Fruit fly (Drosophila melanogaster) Kc167 (cell line): Measurements from ENCODE around the gene CG12974.

Source experiments
- Myc ChIP-seq: fragments of >200 bp; optimal IDR thresholded peaks from 2 replicates; lab custom pipeline; 2017; ENCODE audit warnings: missing external identifiers
- Sin3A ChIP-seq: fragments of >200 bp; optimal IDR thresholded peaks from 2 replicates; lab custom pipeline; 2018; ENCODE audit warnings: missing external identifiers
- h ChIP-seq: fragments of >200 bp; optimal IDR thresholded peaks from 3 replicates; lab custom pipeline; 2018; ENCODE audit warnings: missing external identifiers
- insv ChIP-seq: fragments of >200 bp; optimal IDR thresholded peaks from 3 replicates; lab custom pipeline; 2018; ENCODE audit warnings: missing external identifiers
- psq ChIP-seq: fragments of >200 bp; optimal IDR thresholded peaks from 2 replicates; lab custom pipeline; 2017; ENCODE audit warnings: missing external identifiers
- ttk ChIP-seq: sonication (Bioruptor generic); optimal IDR thresholded peaks from 2 replicates; lab custom pipeline; 2017; ENCODE audit warnings: missing external identifiers

- TF ChIP-seq Myc (lab: Kevin White, UChicago): no peak
- TF ChIP-seq ttk (lab: Kevin White, UChicago): no peak
- no peak for TF ChIP-seq h
- no peak for TF ChIP-seq insv (lab: Kevin White, UChicago)
- no peak for TF ChIP-seq psq (lab: Kevin White, UChicago)
- TF ChIP-seq Sin3A: no peak
Measured at dm6 chr3L:21281706-21282105, 4.1 kb downstream of the CG12974 start.
